Fruit fly (Drosophila melanogaster): ENCODE measurements around the gene Clp.

Clp gene

dm6 chr2L:841708-842107 is 21.9 kb downstream of the Clp start (continued):
- TF ChIP-seq gfzf (GFP tag; optimal IDR thresholded peaks at IDR 0.05) (no peak), mld (GFP tag; IDR thresholded peaks at IDR 0.05; ENCODE audit: partially characterized antibody) (no peak), D19B (GFP tag; optimal IDR thresholded peaks at IDR 0.05) (peak; percentile 44), tup (GFP tag; optimal IDR thresholded peaks at IDR 0.05) (peak; percentile 5), CG3065 (GFP tag; optimal IDR thresholded peaks at IDR 0.05) (no peak), wek (GFP tag; optimal IDR thresholded peaks at IDR 0.05) (no peak), dysf (GFP tag; IDR thresholded peaks at IDR 0.05) (peak; percentile 86), lilli (GFP tag; optimal IDR thresholded peaks at IDR 0.05) (peak; percentile 82), CG10462 (GFP tag; optimal IDR thresholded peaks at IDR 0.05) (peak; percentile 35), CG11093 (GFP tag; IDR thresholded peaks at IDR 0.05) (0 out of 3 replicates have a peak, but pooled peaks have one; percentile 43), CG14710 (tag; optimal IDR thresholded peaks at IDR 0.05) (peak; percentile 39), sqz (GFP tag; optimal IDR thresholded peaks at IDR 0.05) (no peak), CG8290 (GFP tag; optimal IDR thresholded peaks at IDR 0.05) (peak; percentile 38), CG8290 (tag; optimal IDR thresholded peaks at IDR 0.05) (peak in 1 of 2 experiments; percentile 79), CG3407 (GFP tag; optimal IDR thresholded peaks at IDR 0.05) (peak; percentile 19), CG10366 (GFP tag; IDR thresholded peaks at IDR 0.05) (peak; percentile 82), CG13287 (GFP tag; IDR thresholded peaks at IDR 0.05; ENCODE audit: partially characterized antibody) (no peak), CG32772 (GFP tag; IDR thresholded peaks at IDR 0.05) (peak; percentile 77), org-1 (GFP tag; optimal IDR thresholded peaks at IDR 0.05) (peak; percentile 68), B-H1 (GFP tag; IDR thresholded peaks at IDR 0.05) (peak; percentile 68; the same call in 2 of the 3 replicates), CG3995 (GFP tag; optimal IDR thresholded peaks at IDR 0.05) (peak; percentile 23), Spps (tag; optimal IDR thresholded peaks at IDR 0.05) (peak; percentile 28), CG5953 (GFP tag; IDR thresholded peaks at IDR 0.05) (no peak), ssp (GFP tag; IDR thresholded peaks at IDR 0.05) (peak; percentile 69), CG7786 (GFP tag; optimal IDR thresholded peaks at IDR 0.05) (peak; percentile 81), emc (GFP tag; optimal IDR thresholded peaks at IDR 0.05) (no peak), bowl (GFP tag; IDR thresholded peaks at IDR 0.05) (peak; percentile 52; the same call in 1 of the 2 replicates), CG15479 (GFP tag; optimal IDR thresholded peaks at IDR 0.05) (no peak), CG4404 (GFP tag; IDR thresholded peaks at IDR 0.05) (peak; percentile 74), CG6654 (GFP tag; optimal IDR thresholded peaks at IDR 0.05) (peak; percentile 39), CG4328 (GFP tag; optimal IDR thresholded peaks at IDR 0.05) (peak; percentile 24), crol (GFP tag; IDR thresholded peaks at IDR 0.05) (0 out of 2 replicates have a peak, but pooled peaks have one; percentile 11), peb (GFP tag; IDR thresholded peaks at IDR 0.05) (0 out of 2 replicates have a peak, but pooled peaks have one; percentile 53), cg (GFP tag; optimal IDR thresholded peaks at IDR 0.05) (no peak), Antp (GFP tag; optimal IDR thresholded peaks at IDR 0.05) (no peak), ken (GFP tag; IDR thresholded peaks at IDR 0.05) (peak; percentile 65; the same call in 1 of the 3 replicates), CG11247 (GFP tag; IDR thresholded peaks at IDR 0.05) (peak; percentile 82), kah (GFP tag; optimal IDR thresholded peaks at IDR 0.05) (peak; percentile 11), CG13775 (GFP tag; optimal IDR thresholded peaks at IDR 0.05) (peak; percentile 72), Hr3 (GFP tag; optimal IDR thresholded peaks at IDR 0.05) (peak; percentile 61), NFAT (GFP tag; IDR thresholded peaks at IDR 0.05) (peak; percentile 87), Hmr (GFP tag; optimal IDR thresholded peaks at IDR 0.05) (peak; percentile 84), psq (GFP tag; optimal IDR thresholded peaks at IDR 0.05) (no peak), CG7839 (tag; optimal IDR thresholded peaks at IDR 0.05) (peak; percentile 76), gsb (GFP tag; IDR thresholded peaks at IDR 0.05) (peak; percentile 71; the same call in 1 of the 2 replicates), Dek (tag; optimal IDR thresholded peaks at IDR 0.05) (peak; percentile 68), ac (GFP tag; optimal IDR thresholded peaks at IDR 0.05) (no peak), gt (GFP tag; IDR thresholded peaks at IDR 0.05) (peak; percentile 77), CG11504 (tag; optimal IDR thresholded peaks at IDR 0.05) (peak; percentile 74), CG2889 (GFP tag; IDR thresholded peaks at IDR 0.05) (peak; percentile 66; the same call in 1 of the 3 replicates), otp (GFP tag; IDR thresholded peaks at IDR 0.05) (peak; percentile 66; the same call in 1 of the 3 replicates), CG12155 (GFP tag; optimal IDR thresholded peaks at IDR 0.05) (peak; percentile 70)
